Worm (Caenorhabditis elegans) whole organism, young adult: ENCODE measurements around the gene tram-1.

Source experiments
- B0035.1 ChIP-seq: sonication (generic microtip); optimal IDR thresholded peaks from 2 replicates; lab custom pipeline; 2016; ENCODE audit warnings: missing genetic modification characterization, mild to moderate bottlenecking, missing compliant biosample characterization, missing genotype, missing genetic modification reagents
- F33H1.4 ChIP-seq: fragments of 200-800 bp; sonication (Bioruptor generic); IDR thresholded peaks from 2 replicates; pipeline ENCODE4 v1.3.6; 2022; ENCODE audit warnings: missing genetic modification reagents, missing genetic modification characterization, missing compliant biosample characterization
- F52B5.7 ChIP-seq: sonication (generic microtip); optimal IDR thresholded peaks from 2 replicates; lab custom pipeline; 2016; ENCODE audit warnings: mild to moderate bottlenecking, missing genetic modification characterization, missing compliant biosample characterization
- F55B11.4 ChIP-seq: sonication (generic microtip); optimal IDR thresholded peaks from 2 replicates; lab custom pipeline; 2016; ENCODE audit warnings: missing compliant biosample characterization, missing genetic modification characterization, borderline replicate concordance; ENCODE audit not compliant: insufficient read depth
- T07F8.4 ChIP-seq: sonication (generic microtip); optimal IDR thresholded peaks from 2 replicates; lab custom pipeline; 2016; ENCODE audit warnings: mild to moderate bottlenecking, missing genetic modification characterization, moderate library complexity, missing compliant biosample characterization
- Y53F4B.3 ChIP-seq: fragments of 200-800 bp; sonication (Bioruptor generic); IDR thresholded peaks from 2 replicates; pipeline ENCODE4 v1.3.6; 2022; ENCODE audit warnings: missing genetic modification reagents, missing genetic modification characterization, missing compliant biosample characterization
- akir-1 ChIP-seq: fragments of 200-800 bp; sonication (Bioruptor generic); optimal IDR thresholded peaks from 2 replicates; lab custom pipeline; 2018; ENCODE audit warnings: mild to moderate bottlenecking, missing genetic modification characterization, moderate library complexity, missing compliant biosample characterization
- aptf-3 ChIP-seq: fragments of 200-800 bp; sonication (Bioruptor generic); IDR thresholded peaks from 2 replicates; pipeline ENCODE4 v1.3.6; 2022; ENCODE audit warnings: missing genetic modification characterization, missing compliant biosample characterization
- atf-7 ChIP-seq: sonication (generic microtip); optimal IDR thresholded peaks from 2 replicates; lab custom pipeline; 2017; ENCODE audit warnings: mild to moderate bottlenecking, missing genetic modification characterization, missing compliant biosample characterization
- attf-5 ChIP-seq: fragments of 200-800 bp; sonication (Bioruptor generic); optimal IDR thresholded peaks from 2 replicates; lab custom pipeline; 2018; ENCODE audit warnings: mild to moderate bottlenecking, missing genetic modification characterization, missing compliant biosample characterization
- bed-2 ChIP-seq: fragments of 200-800 bp; sonication (Bioruptor generic); IDR thresholded peaks from 2 replicates; pipeline ENCODE4 v1.3.6; 2022; ENCODE audit warnings: missing genetic modification reagents, missing genetic modification characterization, missing compliant biosample characterization
- ccch-3 ChIP-seq: fragments of 200-800 bp; sonication (Bioruptor generic); optimal IDR thresholded peaks from 2 replicates; lab custom pipeline; 2018; ENCODE audit warnings: mild to moderate bottlenecking, missing genetic modification characterization, missing compliant biosample characterization
- cebp-1 ChIP-seq, 2 experiments: fragments of 200-800 bp in 1 of 2; sonication (Bioruptor generic) in 1 of 2; sonication (generic microtip) in 1 of 2; IDR thresholded peaks in 1 of 2; optimal IDR thresholded peaks in 1 of 2; 2 replicates each; pipeline versions ENCODE4 v1.3.6 to Lab custom; 2017 to 2022; ENCODE audit warnings: missing compliant biosample characterization in 2 of 2, missing genetic modification characterization in 2 of 2, mild to moderate bottlenecking in 1 of 2, missing genetic modification reagents in 1 of 2, moderate library complexity in 1 of 2
- cebp-2 ChIP-seq: fragments of 200-800 bp; sonication (Bioruptor generic); IDR thresholded peaks from 2 replicates; pipeline ENCODE4 v1.3.6; 2022; ENCODE audit warnings: missing genetic modification characterization, missing compliant biosample characterization
- ceh-27 ChIP-seq: fragments of 200-800 bp; sonication (Bioruptor generic); optimal IDR thresholded peaks from 2 replicates; lab custom pipeline; 2018; ENCODE audit warnings: mild to moderate bottlenecking, missing genetic modification characterization, moderate library complexity, missing compliant biosample characterization
- ceh-40 ChIP-seq: fragments of 200-800 bp; sonication (Bioruptor generic); IDR thresholded peaks from 2 replicates; pipeline ENCODE4 v1.3.6; 2022; ENCODE audit warnings: missing genetic modification characterization, missing compliant biosample characterization
- ceh-58 ChIP-seq: fragments of 200-800 bp; sonication (Bioruptor generic); IDR thresholded peaks from 2 replicates; pipeline ENCODE4 v1.3.6; 2022; ENCODE audit warnings: missing genetic modification characterization, missing compliant biosample characterization
- ceh-79 ChIP-seq: sonication (generic microtip); optimal IDR thresholded peaks from 2 replicates; lab custom pipeline; 2017; ENCODE audit warnings: mild to moderate bottlenecking, missing genetic modification characterization, missing compliant biosample characterization
- efl-1 ChIP-seq: fragments of 150-350 bp; optimal IDR thresholded peaks from 2 replicates; lab custom pipeline; 2014; ENCODE audit warnings: missing biosample characterization, missing genetic modification reagents, missing genetic modification characterization
- hlh-26 ChIP-seq: fragments of 200-800 bp; sonication (Bioruptor generic); conservative IDR thresholded peaks from 2 replicates; pipeline ENCODE4 v1.3.6; 2022; ENCODE audit warnings: missing genetic modification reagents, missing genetic modification characterization, missing compliant biosample characterization
- hmg-20 ChIP-seq: fragments of 200-800 bp; sonication (Bioruptor generic); IDR thresholded peaks from 2 replicates; pipeline ENCODE4 v1.3.6; 2022; ENCODE audit warnings: missing genetic modification reagents, missing genetic modification characterization, missing compliant biosample characterization
- let-607 ChIP-seq, 2 experiments: fragments of 200-800 bp in 1 of 2; sonication (Bioruptor generic) in 1 of 2; sonication (generic microtip) in 1 of 2; optimal IDR thresholded peaks; 2 replicates each; lab custom pipeline; 2016 to 2018; ENCODE audit warnings: mild to moderate bottlenecking in 2 of 2, missing compliant biosample characterization in 2 of 2, missing genetic modification characterization in 2 of 2, moderate library complexity in 2 of 2, missing genotype in 1 of 2
- lin-26 ChIP-seq: fragments of 200-800 bp; sonication (Bioruptor generic); IDR thresholded peaks from 2 replicates; pipeline ENCODE4 v1.3.6; 2022; ENCODE audit warnings: missing genetic modification reagents, missing genetic modification characterization, missing compliant biosample characterization
- lin-35 ChIP-seq, 3 experiments: fragments of 150-350 bp in 2 of 3; sonication (generic microtip) in 1 of 3; optimal IDR thresholded peaks; 2 replicates each; lab custom pipeline; 2014 to 2018; ENCODE audit warnings: missing biosample characterization in 3 of 3, missing genetic modification characterization in 3 of 3, missing genetic modification reagents in 3 of 3
- lsl-1 ChIP-seq: fragments of 200-800 bp; sonication (Bioruptor generic); optimal IDR thresholded peaks from 2 replicates; lab custom pipeline; 2018; ENCODE audit warnings: mild to moderate bottlenecking, missing genetic modification characterization, moderate library complexity, missing compliant biosample characterization
- madf-10 ChIP-seq: sonication (generic microtip); optimal IDR thresholded peaks from 2 replicates; lab custom pipeline; 2016; ENCODE audit warnings: mild to moderate bottlenecking, missing genetic modification characterization, missing compliant biosample characterization
- madf-8 ChIP-seq: fragments of 200-800 bp; sonication (Bioruptor generic); conservative IDR thresholded peaks from 2 replicates; pipeline ENCODE4 v1.3.6; 2022; ENCODE audit warnings: missing genetic modification reagents, missing genetic modification characterization, missing compliant biosample characterization
- mcd-1 ChIP-seq: fragments of 200-800 bp; sonication (Bioruptor generic); IDR thresholded peaks from 2 replicates; pipeline ENCODE4 v1.3.6; 2022; ENCODE audit warnings: missing genetic modification reagents, missing genetic modification characterization, missing compliant biosample characterization
- mel-28 ChIP-seq: sonication (generic microtip); optimal IDR thresholded peaks from 2 replicates; lab custom pipeline; 2016; ENCODE audit warnings: borderline replicate concordance, mild to moderate bottlenecking, missing genetic modification characterization, missing compliant biosample characterization
- nfya-2 ChIP-seq: fragments of 200-800 bp; sonication (Bioruptor generic); IDR thresholded peaks from 2 replicates; pipeline ENCODE4 v1.3.6; 2022; ENCODE audit warnings: missing genetic modification reagents, missing genetic modification characterization, missing compliant biosample characterization
- nhr-120 ChIP-seq: fragments of 200-800 bp; sonication (Bioruptor generic); IDR thresholded peaks from 2 replicates; pipeline ENCODE4 v1.3.6; 2022; ENCODE audit warnings: missing genetic modification characterization, missing compliant biosample characterization
- nhr-27 ChIP-seq: fragments of 200-800 bp; sonication (Bioruptor generic); optimal IDR thresholded peaks from 2 replicates; lab custom pipeline; 2018; ENCODE audit warnings: mild to moderate bottlenecking, missing genetic modification characterization, moderate library complexity, missing compliant biosample characterization
- pbrm-1 ChIP-seq: fragments of 200-800 bp; sonication (Bioruptor generic); IDR thresholded peaks from 2 replicates; pipeline ENCODE4 v1.3.6; 2022; ENCODE audit warnings: missing genetic modification reagents, missing genetic modification characterization, missing compliant biosample characterization
- rcor-1 ChIP-seq: fragments of 200-800 bp; sonication (Bioruptor generic); IDR thresholded peaks from 2 replicates; pipeline ENCODE4 v1.3.6; 2022; ENCODE audit warnings: missing genetic modification reagents, missing genetic modification characterization, missing compliant biosample characterization
- repo-1 ChIP-seq: sonication (generic microtip); optimal IDR thresholded peaks from 2 replicates; lab custom pipeline; 2017; ENCODE audit warnings: mild to moderate bottlenecking, missing genetic modification characterization, missing compliant biosample characterization
- sdz-38 ChIP-seq: sonication (generic microtip); optimal IDR thresholded peaks from 2 replicates; lab custom pipeline; 2016; ENCODE audit warnings: missing genotype, missing genetic modification characterization, missing compliant biosample characterization
- snpc-1.1 ChIP-seq: sonication (generic microtip); optimal IDR thresholded peaks from 2 replicates; lab custom pipeline; 2017; ENCODE audit warnings: missing genetic modification characterization, mild to moderate bottlenecking, missing compliant biosample characterization, antibody characterized with exemption, moderate library complexity, missing genotype, missing genetic modification reagents; ENCODE audit not compliant: insufficient read depth
- tlf-1 ChIP-seq: fragments of 200-800 bp; sonication (Bioruptor generic); optimal IDR thresholded peaks from 2 replicates; lab custom pipeline; 2018; ENCODE audit warnings: mild to moderate bottlenecking, missing genetic modification characterization, missing compliant biosample characterization
- unc-130 ChIP-seq: sonication (generic microtip); optimal IDR thresholded peaks from 2 replicates; lab custom pipeline; 2016; ENCODE audit warnings: missing genetic modification reagents, missing genetic modification characterization, missing compliant biosample characterization
- unc-62 ChIP-seq: fragments of 150-350 bp; optimal IDR thresholded peaks from 2 replicates; lab custom pipeline; 2014; ENCODE audit warnings: missing biosample characterization, missing genetic modification reagents, missing genetic modification characterization

The tram-1 gene

DNA sequence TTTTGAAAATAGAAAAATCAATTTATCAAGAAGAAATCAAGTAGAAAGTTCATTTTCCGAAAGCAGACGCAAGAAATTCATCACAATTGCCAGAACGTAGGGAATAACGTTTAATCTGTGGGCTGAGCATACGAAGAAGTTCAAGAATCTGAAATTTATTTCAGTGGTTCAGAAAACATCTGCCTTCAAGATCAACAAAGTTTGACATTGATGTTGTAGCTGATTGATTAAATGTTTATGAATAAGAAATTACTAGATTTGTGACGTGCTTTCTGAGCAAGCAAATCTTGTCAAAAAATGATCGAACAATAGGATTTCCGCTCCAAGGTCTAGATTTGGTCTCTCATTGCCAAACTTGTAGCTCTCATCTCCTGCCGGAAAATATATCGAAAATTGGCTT lies 14.9 kb downstream of the tram-1 start, which contains the start of gene K04D7.6:
Gene K04D7.6 (minus strand): TSS at position 101 of the 400 bp plus-strand sequence.
- TF ChIP-seq tlf-1 (GFP tag; lab: Kevin White, UChicago) (no peak), lin-35 (GFP tag; optimal IDR thresholded peaks at IDR 0.05; lab: Kevin White, UChicago) (no peak), hlh-26 (GFP tag; lab: Robert Waterston, UW) (no peak), madf-8 (GFP tag; lab: Robert Waterston, UW) (no peak), madf-10 (tag; lab: Kevin White, UChicago) (no peak), attf-5 (GFP tag; lab: Kevin White, UChicago) (no peak), F55B11.4 (tag; lab: Kevin White, UChicago) (no peak), cebp-2 (GFP tag; lab: Robert Waterston, UW) (no peak), nhr-120 (GFP tag; lab: Robert Waterston, UW) (no peak), rcor-1 (GFP tag; lab: Robert Waterston, UW) (no peak), atf-7 (tag; lab: Kevin White, UChicago) (no peak)

DNA sequence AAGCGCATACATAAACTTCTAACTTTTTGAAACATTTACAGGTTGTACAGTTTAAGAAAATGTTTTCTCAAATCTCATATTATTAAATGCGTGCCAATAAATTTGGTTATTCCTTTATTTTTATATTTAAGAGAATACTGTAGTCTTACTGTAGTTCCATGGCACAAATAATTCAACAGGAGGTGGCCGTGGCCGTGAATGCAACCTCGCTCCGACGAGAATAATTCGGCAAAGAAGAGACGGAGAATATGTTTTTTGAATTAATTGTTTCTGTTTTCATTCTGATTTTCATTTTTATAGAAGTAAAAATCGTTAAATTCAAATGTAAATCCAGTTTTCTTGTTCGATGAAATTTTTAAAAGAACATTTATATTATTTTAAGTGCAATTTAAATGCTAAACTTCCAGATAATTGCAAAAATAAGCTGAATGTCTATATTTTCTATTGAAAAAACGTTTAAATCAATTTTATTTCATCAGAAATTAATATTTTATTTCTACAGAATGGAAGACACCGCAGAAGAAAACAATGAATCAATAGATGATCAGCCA lies 23.7 kb downstream of the tram-1 start, which contains the start of gene gon-4:
Gene gon-4 (plus strand): TSS at position 501 of the 551 bp plus-strand sequence.
- TF ChIP-seq cebp-2 (GFP tag; lab: Robert Waterston, UW) (no peak), B0035.1 (tag; lab: Kevin White, UChicago) (no peak), efl-1 (no peak), attf-5 (GFP tag; lab: Kevin White, UChicago) (peak; percentile 41), Y53F4B.3 (GFP tag; lab: Robert Waterston, UW) (no peak), F52B5.7 (tag; lab: Kevin White, UChicago) (no peak), unc-130 (peak; percentile 18), lin-26 (GFP tag; lab: Robert Waterston, UW) (no peak), F55B11.4 (tag; lab: Kevin White, UChicago) (no peak), pbrm-1 (GFP tag; lab: Robert Waterston, UW) (no peak), unc-62 (GFP tag; lab: Kevin White, UChicago) (no peak), hmg-20 (no peak), mel-28 (tag; lab: Kevin White, UChicago) (no peak), mcd-1 (GFP tag; lab: Robert Waterston, UW) (peak; percentile 42; the same call in 1 of the 2 replicates), ceh-40 (no peak), akir-1 (GFP tag; lab: Kevin White, UChicago) (no peak), repo-1 (tag; lab: Kevin White, UChicago) (no peak), aptf-3 (GFP tag; lab: Robert Waterston, UW) (no peak), nfya-2 (GFP tag; lab: Robert Waterston, UW) (no peak), let-607 (tag; optimal IDR thresholded peaks at IDR 0.05; lab: Kevin White, UChicago) (no peak), ceh-27 (GFP tag; lab: Kevin White, UChicago) (peak; percentile 16), F33H1.4 (GFP tag; lab: Robert Waterston, UW) (no peak), bed-2 (GFP tag; lab: Robert Waterston, UW) (no peak), ccch-3 (GFP tag; lab: Kevin White, UChicago) (no peak), sdz-38 (tag; lab: Kevin White, UChicago) (no peak), ceh-58 (GFP tag; lab: Robert Waterston, UW) (no peak), nhr-120 (GFP tag; lab: Robert Waterston, UW) (no peak), ceh-79 (tag; lab: Kevin White, UChicago) (no peak), T07F8.4 (tag; lab: Kevin White, UChicago) (no peak), snpc-1.1 (no peak), cebp-1 (GFP tag; IDR thresholded peaks at IDR 0.05; lab: Robert Waterston, UW) (no peak), cebp-1 (tag; optimal IDR thresholded peaks at IDR 0.05; lab: Kevin White, UChicago) (no peak), nhr-27 (tag; lab: Kevin White, UChicago) (no peak), atf-7 (tag; lab: Kevin White, UChicago) (no peak), lsl-1 (GFP tag; lab: Kevin White, UChicago) (peak; percentile 59)
